Worm (Caenorhabditis elegans): ENCODE results near the gene M117.3.
A peak's percentile ranks its signal among the peaks of the same experiment; 100 is the strongest.

The M117.3 gene

ce11 chrIV:11785064-11785840 lies 36.8 kb upstream of the M117.3 start (continued):
- TF ChIP-seq nhr-19 (GFP tag; conservative IDR thresholded peaks at IDR 0.05) (no peak), dsc-1 (tag; optimal IDR thresholded peaks at IDR 0.05) (peak; percentile 98), egl-13 (tag; optimal IDR thresholded peaks at IDR 0.05) (peak; percentile 16), tlp-1 (tag; optimal IDR thresholded peaks at IDR 0.05) (no peak), elt-2 (tag; optimal IDR thresholded peaks at IDR 0.05) (no peak), nhr-28 (tag; optimal IDR thresholded peaks at IDR 0.05) (no peak), nhr-90 (tag; optimal IDR thresholded peaks at IDR 0.05; ENCODE audit: poor library complexity) (no peak), lin-35 (GFP tag; optimal IDR thresholded peaks at IDR 0.05) (no peak), nhr-71 (tag; optimal IDR thresholded peaks at IDR 0.05) (no peak), mdl-1 (tag; optimal IDR thresholded peaks at IDR 0.05) (no peak), elt-3 (tag; optimal IDR thresholded peaks at IDR 0.05) (no peak), vab-15 (tag; optimal IDR thresholded peaks at IDR 0.05) (no peak), swsn-7 (tag; optimal IDR thresholded peaks at IDR 0.05) (no peak)

DNA sequence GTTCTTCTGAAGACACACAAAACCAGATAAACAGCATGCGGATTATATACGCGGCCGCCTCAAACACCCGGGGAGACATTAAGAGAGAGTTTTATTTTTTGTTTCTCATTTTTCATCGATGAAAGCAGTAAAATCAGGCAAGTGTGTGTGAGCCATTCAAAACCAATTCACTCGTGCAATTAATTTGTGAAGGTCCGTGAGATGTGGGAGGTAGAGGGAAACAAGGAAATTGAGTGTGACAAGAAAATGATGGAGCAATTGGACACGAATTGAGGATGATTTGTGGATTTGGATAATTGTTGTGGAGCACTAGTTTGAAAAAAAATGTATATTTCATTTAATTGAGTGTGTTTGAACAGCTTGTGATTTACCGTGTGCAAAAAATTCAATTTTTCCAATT lies 34.2 kb upstream of the M117.3 start:
- TF ChIP-seq dsc-1 (tag; optimal IDR thresholded peaks at IDR 0.05) (peak; percentile 66), mab-9 (GFP tag; IDR thresholded peaks at IDR 0.05) (no peak)

ce11 chrIV:11788383-11788963 lies 33.5 kb upstream of the M117.3 start:
- TF ChIP-seq fkh-10 (GFP tag; optimal IDR thresholded peaks at IDR 0.05) (peak; percentile 73), C04F5.9 (tag; optimal IDR thresholded peaks at IDR 0.05) (no peak), lin-35 (GFP tag; optimal IDR thresholded peaks at IDR 0.05) (peak in 1 of 2 experiments; percentile 4), nhr-85 (tag) (no peak), nhr-47 (tag; optimal IDR thresholded peaks at IDR 0.05) (peak; percentile 5), lir-3 (tag; optimal IDR thresholded peaks at IDR 0.05; ENCODE audit: poor library complexity) (no peak), snpc-4 (tag; optimal IDR thresholded peaks at IDR 0.05) (no peak), lsy-2 (tag; optimal IDR thresholded peaks at IDR 0.05) (peak in 1 of 2 experiments; percentile 9), aha-1 (tag; optimal IDR thresholded peaks at IDR 0.05) (no peak), unc-86 (tag; optimal IDR thresholded peaks at IDR 0.05) (peak; percentile 27), zag-1 (tag; optimal IDR thresholded peaks at IDR 0.05) (peak; percentile 29), skn-1 (tag; optimal IDR thresholded peaks at IDR 0.05) (no peak), mab-9 (GFP tag; IDR thresholded peaks at IDR 0.05) (no peak), mef-2 (tag; optimal IDR thresholded peaks at IDR 0.05) (no peak), grh-1 (GFP tag; IDR thresholded peaks at IDR 0.05) (no peak), mep-1 (tag; optimal IDR thresholded peaks at IDR 0.05) (peak; percentile 39), ztf-11 (tag; optimal IDR thresholded peaks at IDR 0.05) (no peak), lin-14 (GFP tag; optimal IDR thresholded peaks at IDR 0.05) (peak; percentile 84), pag-3 (tag; optimal IDR thresholded peaks at IDR 0.05; ENCODE audit: borderline replicate concordance, insufficient read depth) (no peak), nhr-71 (tag; optimal IDR thresholded peaks at IDR 0.05) (peak; percentile 14), blmp-1 (tag; optimal IDR thresholded peaks at IDR 0.05) (no peak), ces-1 (GFP tag; optimal IDR thresholded peaks at IDR 0.05) (peak; percentile 83)

ce11 chrIV:11792495-11792894 lies 29.5 kb upstream of the M117.3 start, which contains the start of gene H01G02.3:
H01G02.3 (minus strand) TSS chrIV:11792595.
- TF ChIP-seq snu-23 (GFP tag; optimal IDR thresholded peaks at IDR 0.05) (no peak), ztf-11 (tag; optimal IDR thresholded peaks at IDR 0.05) (no peak), hlh-4 (tag; optimal IDR thresholded peaks at IDR 0.05) (no peak)

Data from whole organism, L1 larva.